Worm (Caenorhabditis elegans) whole organism, L1 larva: Measurements from ENCODE around the gene tkr-3.
"Not testable (repeated sequence)": the region's sequence is repeated elsewhere in the genome, so short reads cannot be mapped to it uniquely, and the experiment has no call there.

Experiments
- C16A3.4 ChIP-seq: fragments of 150-350 bp; optimal IDR thresholded peaks from 2 replicates; lab custom pipeline; 2014; ENCODE audit warnings: missing biosample characterization, missing genetic modification characterization
- Y116A8C.19 ChIP-seq: sonication (generic microtip); optimal IDR thresholded peaks from 2 replicates; lab custom pipeline; 2016; ENCODE audit warnings: missing compliant biosample characterization, missing genetic modification characterization, borderline replicate concordance
- aly-2 ChIP-seq: fragments of 150-350 bp; optimal IDR thresholded peaks from 2 replicates; lab custom pipeline; 2014; ENCODE audit warnings: missing biosample characterization, missing genetic modification characterization
- blmp-1 ChIP-seq: fragments of 150-350 bp; optimal IDR thresholded peaks from 2 replicates; lab custom pipeline; 2014; ENCODE audit warnings: missing biosample characterization, missing genetic modification characterization
- elt-3 ChIP-seq, 6 experiments: fragments of 150-350 bp in 1 of 6; sonication (generic microtip); optimal IDR thresholded peaks; 2 replicates each; lab custom pipeline; 2017 to 2018; ENCODE audit warnings: missing biosample characterization in 6 of 6, missing genetic modification characterization in 6 of 6, inconsistent platforms in 1 of 6
- fkh-10 ChIP-seq: sonication (generic microtip); optimal IDR thresholded peaks from 2 replicates; lab custom pipeline; 2017; ENCODE audit warnings: missing biosample characterization, missing genetic modification reagents, missing genetic modification characterization
- nhr-11 ChIP-seq: fragments of 150-350 bp; optimal IDR thresholded peaks from 2 replicates; lab custom pipeline; 2014; ENCODE audit warnings: missing biosample characterization, missing genetic modification characterization
- sptf-1 ChIP-seq: fragments of 150-350 bp; optimal IDR thresholded peaks from 2 replicates; lab custom pipeline; 2014; ENCODE audit warnings: missing biosample characterization, missing genetic modification characterization
- ztf-11 ChIP-seq, 2 experiments: sonication (generic microtip); optimal IDR thresholded peaks; 2 replicates each; lab custom pipeline; 2016 to 2017; ENCODE audit warnings: missing genetic modification characterization in 2 of 2, missing biosample characterization in 1 of 2, missing compliant biosample characterization in 1 of 2

DNA sequence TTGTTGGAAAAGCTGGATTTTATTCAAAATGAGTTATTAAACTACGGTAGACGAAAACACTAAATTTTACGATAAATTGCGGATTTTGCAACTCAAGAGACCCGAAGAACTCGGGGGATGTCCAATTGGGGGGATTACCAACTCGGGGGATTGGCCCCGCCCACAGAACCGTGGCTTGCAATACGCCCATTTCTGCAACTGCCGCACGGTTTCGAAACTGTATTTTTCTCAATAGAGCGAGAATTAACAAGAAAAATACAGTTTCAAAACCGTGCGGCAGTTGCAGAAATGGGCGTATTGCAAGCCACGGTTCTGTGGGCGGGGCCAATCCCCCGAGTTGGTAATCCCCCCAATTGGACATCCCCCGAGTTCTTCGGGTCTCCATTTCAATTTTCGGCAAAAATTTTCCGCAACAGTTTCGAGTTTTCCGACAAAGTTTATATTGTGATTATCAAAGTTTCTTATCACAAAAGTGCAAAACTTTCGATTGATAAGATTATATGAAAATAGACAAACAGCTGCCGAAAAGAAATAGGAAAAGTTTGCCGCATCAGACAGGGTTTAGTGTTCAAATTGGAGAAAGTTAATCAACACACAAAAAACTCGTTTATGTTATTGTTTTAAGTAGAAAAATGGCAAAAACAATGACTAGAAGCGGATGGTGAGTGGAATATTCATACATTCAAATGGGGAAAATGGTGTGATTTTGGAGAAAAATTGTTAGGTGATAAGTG is 31.9 kb downstream of the tkr-3 start:
- TF ChIP-seq aly-2; ztf-11 (tag; optimal IDR thresholded peaks at IDR 0.05; lab: Kevin White, UChicago); sptf-1 (tag; lab: Kevin White, UChicago); fkh-10 (GFP tag; lab: Kevin White, UChicago); Y116A8C.19 (tag; lab: Kevin White, UChicago); nhr-11 (tag; lab: Kevin White, UChicago): not testable (repeated sequence)
- TF ChIP-seq elt-3 (tag; optimal IDR thresholded peaks at IDR 0.05; lab: Kevin White, UChicago) = peak in 1 of 6 experiments; percentile 52
- TF ChIP-seq blmp-1 (tag; lab: Kevin White, UChicago) = peak; percentile 63
- peak; percentile 23 for TF ChIP-seq C16A3.4 (tag; lab: Kevin White, UChicago)
